Worm (Caenorhabditis elegans) whole organism, L2 larva: ENCODE results near the gene C06H5.11.

Experiments used
- R02D3.7 ChIP-seq: fragments of 150-350 bp; optimal IDR thresholded peaks from 2 replicates; lab custom pipeline; 2014; ENCODE audit warnings: missing biosample characterization, missing genetic modification characterization
- alr-1 ChIP-seq: fragments of 150-350 bp; optimal IDR thresholded peaks from 2 replicates; lab custom pipeline; 2014; ENCODE audit warnings: missing biosample characterization, missing genetic modification characterization
- nhr-11 ChIP-seq: fragments of 150-350 bp; optimal IDR thresholded peaks from 2 replicates; lab custom pipeline; 2014; ENCODE audit warnings: missing biosample characterization, missing genetic modification characterization
- nhr-129 ChIP-seq: fragments of 150-350 bp; optimal IDR thresholded peaks from 2 replicates; lab custom pipeline; 2014; ENCODE audit warnings: missing biosample characterization, missing genetic modification characterization
- ztf-11 ChIP-seq: sonication (generic microtip); optimal IDR thresholded peaks from 2 replicates; lab custom pipeline; 2017; ENCODE audit warnings: missing biosample characterization, missing genetic modification characterization
- ztf-4 ChIP-seq: fragments of 150-350 bp; optimal IDR thresholded peaks from 2 replicates; lab custom pipeline; 2014; ENCODE audit warnings: missing biosample characterization, missing genetic modification characterization

- TF ChIP-seq R02D3.7 (no peak), nhr-129 (tag; lab: Kevin White, UChicago) (no peak), alr-1 (no peak), ztf-4 (tag; lab: Kevin White, UChicago) (no peak), ztf-11 (tag; lab: Kevin White, UChicago) (no peak), nhr-11 (tag; lab: Kevin White, UChicago) (no peak)
Observed at ce11 chrV:17871049-17871448, 22.8 kb downstream of the C06H5.11 start, which contains the start of gene phf-14.
